Fruit fly (Drosophila melanogaster) whole organism, prepupa: ENCODE measurements around the gene CG34268.

ENCODE experiments used
- Lpt ChIP-seq: fragments of 200-800 bp; sonication (Bioruptor generic); optimal IDR thresholded peaks from 3 replicates; lab custom pipeline; 2016; ENCODE audit warnings: missing biosample characterization, missing genetic modification characterization
- Met ChIP-seq: fragments of 200-800 bp; sonication (Bioruptor generic); optimal IDR thresholded peaks from 3 replicates; lab custom pipeline; 2016; ENCODE audit warnings: missing biosample characterization, missing genetic modification characterization
- OdsH ChIP-seq: fragments of 200-800 bp; sonication (Bioruptor generic); optimal IDR thresholded peaks from 3 replicates; lab custom pipeline; 2016; ENCODE audit warnings: missing biosample characterization, missing genetic modification characterization
- fkh ChIP-seq: fragments of 200-800 bp; sonication (Bioruptor generic); optimal IDR thresholded peaks from 3 replicates; lab custom pipeline; 2017; ENCODE audit warnings: missing biosample characterization, mild to moderate bottlenecking, missing genetic modification characterization, moderate library complexity
- salr ChIP-seq, 2 experiments: fragments of 200-800 bp; sonication (Bioruptor generic); optimal IDR thresholded peaks; 3 replicates each; lab custom pipeline; 2016 to 2018; ENCODE audit warnings: missing biosample characterization in 2 of 2, missing genetic modification characterization in 2 of 2, mild to moderate bottlenecking in 1 of 2

- no peak for TF ChIP-seq salr (GFP tag; optimal IDR thresholded peaks at IDR 0.05; lab: Kevin White, UChicago)
- no peak for TF ChIP-seq Lpt (GFP tag; lab: Kevin White, UChicago)
- TF ChIP-seq OdsH: peak; percentile 7
- no peak for TF ChIP-seq fkh
- peak; percentile 28 for TF ChIP-seq Met
Observed at dm6 chr3L:533807-534206, 33.0 kb downstream of the CG34268 start.
